Worm (Caenorhabditis elegans) whole organism, early embryonic: ENCODE results near the gene Y116A8C.27.

ENCODE experiments used
- B0310.2 ChIP-seq: sonication (generic microtip); optimal IDR thresholded peaks from 2 replicates; lab custom pipeline; 2016; ENCODE audit warnings: mild to moderate bottlenecking, missing genetic modification characterization, missing compliant biosample characterization
- ama-1 ChIP-seq: fragments of 150-350 bp; optimal IDR thresholded peaks from 2 replicates; lab custom pipeline; 2014
- ceh-36 ChIP-seq: sonication (generic microtip); optimal IDR thresholded peaks from 2 replicates; lab custom pipeline; 2016; ENCODE audit warnings: missing genetic modification characterization, inconsistent platforms, missing compliant biosample characterization
- flt-1 ChIP-seq: fragments of 200-800 bp; sonication (Bioruptor generic); IDR thresholded peaks from 2 replicates; pipeline ENCODE4 v1.3.6; 2022; ENCODE audit warnings: missing genetic modification characterization, missing compliant biosample characterization
- hmg-4 ChIP-seq: fragments of 200-800 bp; sonication (Bioruptor generic); optimal IDR thresholded peaks from 2 replicates; lab custom pipeline; 2018; ENCODE audit warnings: mild to moderate bottlenecking, missing genetic modification characterization, missing compliant biosample characterization
- hnd-1 ChIP-seq: sonication (generic microtip); optimal IDR thresholded peaks from 2 replicates; lab custom pipeline; 2016; ENCODE audit warnings: missing genetic modification characterization, missing compliant biosample characterization
- pes-1 ChIP-seq: fragments of 200-800 bp; sonication (Bioruptor generic); IDR thresholded peaks from 2 replicates; pipeline ENCODE4 v1.3.6; 2022; ENCODE audit warnings: missing genetic modification reagents, missing genetic modification characterization, missing compliant biosample characterization
- sea-1 ChIP-seq: fragments of 200-800 bp; sonication (Bioruptor generic); conservative IDR thresholded peaks from 2 replicates; pipeline ENCODE4 v1.3.6; 2022; ENCODE audit warnings: missing genetic modification characterization, missing compliant biosample characterization
- tbx-37 ChIP-seq: fragments of 200-800 bp; sonication (Bioruptor generic); conservative IDR thresholded peaks from 2 replicates; pipeline ENCODE4 v1.3.6; 2022; ENCODE audit warnings: missing genetic modification reagents, missing genetic modification characterization, missing compliant biosample characterization

- TF ChIP-seq sea-1 (GFP tag; lab: Robert Waterston, UW) = no peak
- TF ChIP-seq ama-1 (lab: Kevin White, UChicago) = no peak
- TF ChIP-seq pes-1 (GFP tag; lab: Robert Waterston, UW) = no peak
- no peak for TF ChIP-seq B0310.2
- TF ChIP-seq flt-1 (GFP tag; lab: Robert Waterston, UW) = no peak
- no peak for TF ChIP-seq ceh-36 (tag; lab: Kevin White, UChicago)
- TF ChIP-seq tbx-37 (GFP tag; lab: Robert Waterston, UW) = no peak
- TF ChIP-seq hnd-1 (tag; lab: Kevin White, UChicago) = no peak
- no peak for TF ChIP-seq hmg-4 (GFP tag; lab: Kevin White, UChicago)
These were observed 47.8 kb downstream of the Y116A8C.27 start, which contains the start of gene athp-3 for ce11 chrIV:17048257-17048656.
